Fruit fly (Drosophila melanogaster): ENCODE measurements around the gene Josd.

DNA sequence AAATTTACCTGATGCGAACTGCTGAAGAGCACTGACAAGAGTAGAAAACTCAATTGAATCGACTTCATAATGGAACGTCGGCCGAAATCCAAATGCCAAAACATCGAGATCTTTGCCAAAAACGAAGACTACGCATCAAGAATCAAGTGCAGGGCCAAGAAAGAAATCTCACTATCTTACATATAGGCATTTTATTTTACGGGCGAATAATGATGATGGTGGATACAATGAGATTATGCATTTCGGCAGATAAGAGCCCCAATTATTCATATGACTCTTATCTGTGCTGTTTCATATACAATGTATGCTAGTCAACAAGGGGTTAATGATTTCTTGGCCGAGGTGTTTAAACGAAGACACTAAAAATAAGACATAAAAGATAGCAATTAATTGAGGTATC lies 41.7 kb upstream of the Josd start, which contains the start of gene Btnd:
- TF ChIP-seq CG1620 (GFP tag; optimal IDR thresholded peaks at IDR 0.05), result no peak
- no peak for TF ChIP-seq CG33017 (tag; optimal IDR thresholded peaks at IDR 0.05)
- no peak for TF ChIP-seq Clk (GFP tag; optimal IDR thresholded peaks at IDR 0.05)

Data from whole organism, adult.